Fruit fly (Drosophila melanogaster) whole organism, embryonic: ENCODE results near the gene CG32040.

Experiments
- B-H2 ChIP-seq: fragments of 200-800 bp; sonication (Bioruptor generic); optimal IDR thresholded peaks from 2 replicates; lab custom pipeline; 2018; ENCODE audit warnings: missing biosample characterization, mild to moderate bottlenecking, missing genetic modification characterization
- CG10366 ChIP-seq: fragments of 200-800 bp; sonication (Bioruptor generic); IDR thresholded peaks from 2 replicates; pipeline ENCODE4 v1.3.6; 2022; ENCODE audit warnings: missing biosample characterization, missing genetic modification characterization
- CG10959 ChIP-seq: fragments of 200-800 bp; sonication (Bioruptor generic); IDR thresholded peaks from 2 replicates; pipeline ENCODE4 v1.3.6; 2022; ENCODE audit warnings: missing biosample characterization, missing genetic modification characterization
- CG12071 ChIP-seq: fragments of 200-800 bp; sonication (Bioruptor generic); optimal IDR thresholded peaks from 3 replicates; lab custom pipeline; 2018; ENCODE audit warnings: missing biosample characterization, mild to moderate bottlenecking, missing genetic modification characterization
- CG12219 ChIP-seq: fragments of 200-800 bp; sonication (Bioruptor generic); optimal IDR thresholded peaks from 3 replicates; lab custom pipeline; 2018; ENCODE audit warnings: missing biosample characterization, mild to moderate bottlenecking, missing genetic modification characterization
- CG14710 ChIP-seq: fragments of 200-800 bp; sonication (Bioruptor generic); optimal IDR thresholded peaks from 3 replicates; lab custom pipeline; 2019; ENCODE audit warnings: missing biosample characterization, mild to moderate bottlenecking, missing genetic modification characterization, moderate library complexity
- CG14965 ChIP-seq: fragments of 200-800 bp; sonication (Bioruptor generic); optimal IDR thresholded peaks from 2 replicates; lab custom pipeline; 2016; ENCODE audit warnings: missing biosample characterization, missing genetic modification characterization, borderline replicate concordance
- CG15601 ChIP-seq: fragments of 200-800 bp; sonication (Bioruptor generic); optimal IDR thresholded peaks from 3 replicates; lab custom pipeline; 2019; ENCODE audit warnings: missing biosample characterization, mild to moderate bottlenecking, missing genetic modification characterization, moderate library complexity
- CG15696 ChIP-seq: fragments of 200-800 bp; sonication (Bioruptor generic); optimal IDR thresholded peaks from 2 replicates; lab custom pipeline; 2019; ENCODE audit warnings: missing biosample characterization, mild to moderate bottlenecking, missing genetic modification characterization, moderate library complexity
- CG17568 ChIP-seq: fragments of 200-800 bp; sonication (Bioruptor generic); optimal IDR thresholded peaks from 2 replicates; lab custom pipeline; 2018; ENCODE audit warnings: missing biosample characterization, mild to moderate bottlenecking, missing genetic modification characterization, moderate library complexity
- CG31365 ChIP-seq: fragments of 200-800 bp; sonication (Bioruptor generic); optimal IDR thresholded peaks from 2 replicates; lab custom pipeline; 2018; ENCODE audit warnings: missing biosample characterization, mild to moderate bottlenecking, missing genetic modification characterization
- CG32767 ChIP-seq: fragments of 200-800 bp; sonication (Bioruptor generic); IDR thresholded peaks from 2 replicates; pipeline ENCODE4 v1.3.6; 2022; ENCODE audit warnings: missing biosample characterization, missing genetic modification characterization
- CG34376 ChIP-seq: fragments of 200-800 bp; sonication (Bioruptor generic); optimal IDR thresholded peaks from 2 replicates; lab custom pipeline; 2018; ENCODE audit warnings: missing biosample characterization, mild to moderate bottlenecking, missing genetic modification characterization
- CG3847 ChIP-seq: fragments of 200-800 bp; sonication (Bioruptor generic); IDR thresholded peaks from 2 replicates; pipeline ENCODE4 v1.3.6; 2022; ENCODE audit warnings: missing biosample characterization, missing genetic modification characterization
- CG6254 ChIP-seq: fragments of 200-800 bp; sonication (Bioruptor generic); optimal IDR thresholded peaks from 3 replicates; lab custom pipeline; 2017; ENCODE audit warnings: mild to moderate bottlenecking, missing biosample characterization, missing genetic modification reagents, missing genetic modification characterization
- CG7556 ChIP-seq: fragments of 200-800 bp; sonication (Bioruptor generic); optimal IDR thresholded peaks from 2 replicates; lab custom pipeline; 2017; ENCODE audit warnings: missing biosample characterization, mild to moderate bottlenecking, missing genetic modification characterization
- CG8089 ChIP-seq: fragments of 200-800 bp; sonication (Bioruptor generic); optimal IDR thresholded peaks from 3 replicates; lab custom pipeline; 2016; ENCODE audit warnings: missing biosample characterization, missing genetic modification characterization
- CG8290 ChIP-seq, 3 experiments: fragments of 200-800 bp; sonication (Bioruptor generic); optimal IDR thresholded peaks; 2 replicates each; lab custom pipeline; 2016 to 2019; ENCODE audit warnings: missing biosample characterization in 3 of 3, missing genetic modification characterization in 3 of 3, mild to moderate bottlenecking in 2 of 3, moderate library complexity in 1 of 3
- Chrac-16 ChIP-seq: fragments of 200-800 bp; sonication (Bioruptor generic); optimal IDR thresholded peaks from 3 replicates; lab custom pipeline; 2016; ENCODE audit warnings: missing biosample characterization, missing genetic modification characterization
- D19A ChIP-seq: fragments of 200-800 bp; optimal IDR thresholded peaks from 3 replicates; lab custom pipeline; 2019; ENCODE audit warnings: missing biosample characterization, mild to moderate bottlenecking, missing genetic modification characterization, moderate library complexity
- Dip2 ChIP-seq: fragments of 200-800 bp; sonication (Bioruptor generic); IDR thresholded peaks from 2 replicates; pipeline ENCODE4 v1.3.6; 2022; ENCODE audit warnings: missing biosample characterization, missing genetic modification characterization
- Doc3 ChIP-seq: fragments of 200-800 bp; sonication (Bioruptor generic); IDR thresholded peaks from 3 replicates; pipeline ENCODE4 v1.3.6; 2022; ENCODE audit warnings: missing biosample characterization, missing genetic modification characterization; ENCODE audit not compliant: partially characterized antibody
- Dref ChIP-seq: fragments of 200-800 bp; sonication (Bioruptor generic); IDR thresholded peaks from 2 replicates; pipeline ENCODE4 v1.3.6; 2022; ENCODE audit warnings: missing biosample characterization, missing genetic modification characterization
- GATAe ChIP-seq: fragments of 200-800 bp; sonication (Bioruptor generic); conservative IDR thresholded peaks from 2 replicates; pipeline ENCODE4 v1.3.6; 2022; ENCODE audit warnings: missing biosample characterization, missing genetic modification characterization
- HmgZ ChIP-seq: fragments of 200-800 bp; sonication (Bioruptor generic); optimal IDR thresholded peaks from 2 replicates; lab custom pipeline; 2018; ENCODE audit warnings: missing biosample characterization, mild to moderate bottlenecking, missing genetic modification characterization
- MTF-1 ChIP-seq: fragments of 200-800 bp; sonication (Bioruptor generic); optimal IDR thresholded peaks from 2 replicates; lab custom pipeline; 2018; ENCODE audit warnings: missing biosample characterization, mild to moderate bottlenecking, missing genetic modification characterization, borderline replicate concordance
- Stat92E ChIP-seq, 3 experiments: fragments of >200 bp in 2 of 3; fragments of 200-800 bp in 1 of 3; sonication (Bioruptor generic) in 1 of 3; optimal IDR thresholded peaks; 2 replicates each; lab custom pipeline; 2017 to 2019; ENCODE audit warnings: missing biosample characterization in 3 of 3, missing genetic modification characterization in 3 of 3, mild to moderate bottlenecking in 1 of 3, moderate library complexity in 1 of 3
- Vsx1 ChIP-seq: fragments of 200-800 bp; sonication (Bioruptor generic); optimal IDR thresholded peaks from 2 replicates; lab custom pipeline; 2017; ENCODE audit warnings: missing biosample characterization, mild to moderate bottlenecking, missing genetic modification characterization, missing genetic modification reagents
- Xbp1 ChIP-seq: fragments of 200-800 bp; sonication (Bioruptor generic); optimal IDR thresholded peaks from 3 replicates; lab custom pipeline; 2016; ENCODE audit warnings: missing biosample characterization, mild to moderate bottlenecking, missing genetic modification characterization
- ab ChIP-seq: fragments of 200-800 bp; sonication (Bioruptor generic); optimal IDR thresholded peaks from 2 replicates; lab custom pipeline; 2016; ENCODE audit warnings: missing biosample characterization, missing genetic modification characterization
- bab2 ChIP-seq: fragments of 200-800 bp; sonication (Bioruptor generic); optimal IDR thresholded peaks from 2 replicates; lab custom pipeline; 2016; ENCODE audit warnings: missing biosample characterization, missing genetic modification characterization
- cato ChIP-seq: fragments of 200-800 bp; sonication (Bioruptor generic); optimal IDR thresholded peaks from 2 replicates; lab custom pipeline; 2016; ENCODE audit warnings: missing biosample characterization, missing genetic modification characterization, borderline replicate concordance
- chinmo ChIP-seq: fragments of 200-800 bp; sonication (Bioruptor generic); IDR thresholded peaks from 4 replicates; pipeline ENCODE4 v1.3.6; 2022; ENCODE audit warnings: missing biosample characterization, missing genetic modification characterization; ENCODE audit not compliant: partially characterized antibody
- crol ChIP-seq: fragments of 200-800 bp; sonication (Bioruptor generic); IDR thresholded peaks from 2 replicates; pipeline ENCODE4 v1.3.6; 2022; ENCODE audit warnings: missing biosample characterization, missing genetic modification characterization
- cwo ChIP-seq: fragments of 200-800 bp; sonication (Bioruptor generic); optimal IDR thresholded peaks from 3 replicates; lab custom pipeline; 2017; ENCODE audit warnings: missing biosample characterization, missing genetic modification characterization, mild to moderate bottlenecking, moderate library complexity, missing genetic modification reagents
- exex ChIP-seq: fragments of 200-800 bp; sonication (Bioruptor generic); optimal IDR thresholded peaks from 4 replicates; lab custom pipeline; 2018; ENCODE audit warnings: missing biosample characterization, mild to moderate bottlenecking, missing genetic modification characterization, moderate library complexity
- hth ChIP-seq: fragments of >200 bp; optimal IDR thresholded peaks from 2 replicates; lab custom pipeline; 2017; ENCODE audit warnings: inconsistent platforms
- nau ChIP-seq: fragments of 200-800 bp; sonication (Bioruptor generic); optimal IDR thresholded peaks from 3 replicates; lab custom pipeline; 2017; ENCODE audit warnings: missing biosample characterization, mild to moderate bottlenecking, missing genetic modification characterization, missing genetic modification reagents
- pnt ChIP-seq: fragments of 200-800 bp; sonication (Bioruptor generic); optimal IDR thresholded peaks from 3 replicates; lab custom pipeline; 2016; ENCODE audit warnings: missing biosample characterization, missing genetic modification characterization
- rib ChIP-seq: fragments of 200-800 bp; sonication (Bioruptor generic); IDR thresholded peaks from 2 replicates; pipeline ENCODE4 v1.3.6; 2022; ENCODE audit warnings: missing biosample characterization, missing genetic modification characterization
- seq ChIP-seq: fragments of 200-800 bp; sonication (Bioruptor generic); IDR thresholded peaks from 2 replicates; pipeline ENCODE4 v1.3.6; 2022; ENCODE audit warnings: missing biosample characterization, missing genetic modification characterization
- sob ChIP-seq: fragments of 200-800 bp; sonication (Bioruptor generic); IDR thresholded peaks from 2 replicates; pipeline ENCODE4 v1.3.6; 2022; ENCODE audit warnings: missing biosample characterization, missing genetic modification characterization
- sug ChIP-seq: fragments of 200-800 bp; optimal IDR thresholded peaks from 2 replicates; lab custom pipeline; 2019; ENCODE audit warnings: missing biosample characterization, mild to moderate bottlenecking, missing genetic modification characterization, moderate library complexity
- tgo ChIP-seq: fragments of 200-800 bp; sonication (Bioruptor generic); IDR thresholded peaks from 3 replicates; pipeline ENCODE4 v1.3.6; 2022; ENCODE audit warnings: missing biosample characterization, missing genetic modification characterization
- ttk ChIP-seq: fragments of 200-800 bp; sonication (Bioruptor generic); IDR thresholded peaks from 2 replicates; pipeline ENCODE4 v2.1.2; 2022; ENCODE audit warnings: missing biosample characterization, missing genetic modification characterization
- vnd ChIP-seq: fragments of 200-800 bp; sonication (Bioruptor generic); IDR thresholded peaks from 3 replicates; pipeline ENCODE4 v1.3.6; 2022; ENCODE audit warnings: missing biosample characterization, missing genetic modification characterization; ENCODE audit not compliant: partially characterized antibody
- wor ChIP-seq: fragments of 200-800 bp; sonication (Bioruptor generic); IDR thresholded peaks from 2 replicates; pipeline ENCODE4 v1.3.6; 2022; ENCODE audit warnings: missing biosample characterization, missing genetic modification characterization

CG32040 gene

dm6 chr3L:9396038-9396437 lies 42.2 kb downstream of the CG32040 start:
- TF ChIP-seq Dip2 (no peak), Vsx1 (GFP tag; lab: Kevin White, UChicago) (peak; percentile 38), exex (tag; lab: Kevin White, UChicago) (peak; percentile 82), CG15696 (no peak), CG34376 (peak; percentile 18)

dm6 chr3L:9396704-9397103 lies 42.9 kb downstream of the CG32040 start:
- TF ChIP-seq crol (peak; percentile 67), chinmo (GFP tag; lab: Robert Waterston, UW) (peak; percentile 75; the same call in 1 of the 4 replicates), CG10959 (GFP tag; lab: Robert Waterston, UW) (no peak), CG8290 (GFP tag; optimal IDR thresholded peaks at IDR 0.05; lab: Kevin White, UChicago) (no peak), CG8290 (tag; optimal IDR thresholded peaks at IDR 0.05; lab: Kevin White, UChicago) (peak in 1 of 2 experiments; percentile 21), MTF-1 (GFP tag; lab: Kevin White, UChicago) (no peak), D19A (no peak), vnd (0 out of 3 replicates have a peak, but pooled peaks have one; percentile 10), HmgZ (no peak)
- TF ChIP-seq, all 482 proteins: peak for 4

- TF ChIP-seq Chrac-16, result no peak
- TF ChIP-seq CG8089 (GFP tag; lab: Kevin White, UChicago), result no peak
- TF ChIP-seq cwo (GFP tag; lab: Kevin White, UChicago), result peak; percentile 84
- peak; percentile 23; the same call in 1 of the 2 replicates for TF ChIP-seq GATAe (GFP tag; lab: Robert Waterston, UW)
- no peak for TF ChIP-seq CG32767 (GFP tag; lab: Robert Waterston, UW)
- TF ChIP-seq CG31365 (tag; lab: Kevin White, UChicago), result peak; percentile 82
- peak; percentile 68 for TF ChIP-seq sug
- no peak for TF ChIP-seq Dref
- no peak for TF ChIP-seq CG10366
- TF ChIP-seq ab (GFP tag; lab: Kevin White, UChicago), result no peak
- peak; percentile 94 for TF ChIP-seq CG12071
- TF ChIP-seq CG14710 (tag; lab: Kevin White, UChicago), result peak; percentile 51
- TF ChIP-seq tgo (GFP tag; lab: Robert Waterston, UW), result no peak; the same call in 2 of the 3 replicates
- TF ChIP-seq CG14965 (GFP tag; lab: Kevin White, UChicago), result peak; percentile 42
- no peak for TF ChIP-seq ttk (GFP tag; lab: Robert Waterston, UW)
- TF ChIP-seq rib (GFP tag; lab: Robert Waterston, UW), result peak; percentile 33; the same call in 1 of the 2 replicates
- TF ChIP-seq CG6254, result peak; percentile 34
- TF ChIP-seq bab2, result peak; percentile 44
- TF ChIP-seq CG3847 (GFP tag; lab: Robert Waterston, UW), result no peak
- peak; percentile 30 for TF ChIP-seq CG12219 (GFP tag; lab: Kevin White, UChicago)
- peak; percentile 76 for TF ChIP-seq sob (GFP tag; lab: Robert Waterston, UW)
- no peak for TF ChIP-seq hth (lab: Kevin White, UChicago)
- no peak for TF ChIP-seq crol
- peak; percentile 65 for TF ChIP-seq B-H2 (GFP tag; lab: Kevin White, UChicago)
- no peak for TF ChIP-seq cato (GFP tag; lab: Kevin White, UChicago)
- TF ChIP-seq pnt (GFP tag; lab: Kevin White, UChicago), result peak; percentile 25
- peak; percentile 67 for TF ChIP-seq CG17568 (GFP tag; lab: Kevin White, UChicago)
- TF ChIP-seq wor (GFP tag; lab: Robert Waterston, UW), result no peak
- TF ChIP-seq nau, result peak; percentile 82
- no peak for TF ChIP-seq Xbp1
- TF ChIP-seq seq (GFP tag; lab: Robert Waterston, UW), result peak; percentile 35; the same call in 1 of the 2 replicates
- TF ChIP-seq CG15601 (tag; lab: Kevin White, UChicago), result peak; percentile 36
- TF ChIP-seq CG7556 (GFP tag; lab: Kevin White, UChicago), result peak; percentile 67
- TF ChIP-seq Stat92E (GFP tag; optimal IDR thresholded peaks at IDR 0.05; lab: Kevin White, UChicago), result no peak
- no peak for TF ChIP-seq Doc3 (GFP tag; lab: Robert Waterston, UW)
Measured at dm6 chr3L:9397156-9397555, 43.3 kb downstream of the CG32040 start.
